Fruit fly (Drosophila melanogaster) whole organism, embryonic: ENCODE data around the gene CG33325.

Experiments
- Asciz ChIP-seq: fragments of 200-800 bp; sonication (Bioruptor generic); optimal IDR thresholded peaks from 2 replicates; lab custom pipeline; 2017; ENCODE audit warnings: missing biosample characterization, mild to moderate bottlenecking, missing genetic modification characterization, missing genetic modification reagents
- Bdp1 ChIP-seq: fragments of 200-800 bp; sonication (Bioruptor generic); optimal IDR thresholded peaks from 3 replicates; lab custom pipeline; 2016; ENCODE audit warnings: missing biosample characterization, missing genetic modification characterization
- CG10267 ChIP-seq: fragments of 200-800 bp; sonication (Bioruptor generic); optimal IDR thresholded peaks from 2 replicates; lab custom pipeline; 2018; ENCODE audit warnings: missing biosample characterization, mild to moderate bottlenecking, missing genetic modification characterization, moderate library complexity
- CG13424 ChIP-seq: fragments of 200-800 bp; sonication (Bioruptor generic); optimal IDR thresholded peaks from 2 replicates; lab custom pipeline; 2019; ENCODE audit warnings: missing biosample characterization, mild to moderate bottlenecking, missing genetic modification characterization, moderate library complexity
- CG16813 ChIP-seq: fragments of 200-800 bp; sonication (Bioruptor generic); IDR thresholded peaks from 3 replicates; pipeline ENCODE4 v1.3.6; 2022; ENCODE audit warnings: missing biosample characterization, missing genetic modification characterization; ENCODE audit not compliant: partially characterized antibody
- CG17385 ChIP-seq: fragments of 200-800 bp; sonication (Bioruptor generic); optimal IDR thresholded peaks from 3 replicates; lab custom pipeline; 2018; ENCODE audit warnings: missing biosample characterization, mild to moderate bottlenecking, missing genetic modification characterization
- CG42726 ChIP-seq: fragments of 200-800 bp; sonication (Bioruptor generic); IDR thresholded peaks from 2 replicates; pipeline ENCODE4 v1.3.6; 2022; ENCODE audit warnings: missing biosample characterization, missing genetic modification characterization; ENCODE audit not compliant: partially characterized antibody
- CG6791 ChIP-seq: fragments of 200-800 bp; sonication (Bioruptor generic); IDR thresholded peaks from 3 replicates; pipeline ENCODE4 v1.3.6; 2022; ENCODE audit warnings: missing biosample characterization, missing genetic modification characterization; ENCODE audit not compliant: partially characterized antibody
- CG8290 ChIP-seq, 3 experiments: fragments of 200-800 bp; sonication (Bioruptor generic); optimal IDR thresholded peaks; 2 replicates each; lab custom pipeline; 2016 to 2019; ENCODE audit warnings: missing biosample characterization in 3 of 3, missing genetic modification characterization in 3 of 3, mild to moderate bottlenecking in 2 of 3, moderate library complexity in 1 of 3
- CG9876 ChIP-seq: fragments of 200-800 bp; sonication (Bioruptor generic); optimal IDR thresholded peaks from 2 replicates; lab custom pipeline; 2016; ENCODE audit warnings: missing biosample characterization, missing genetic modification characterization
- D19A ChIP-seq: fragments of 200-800 bp; optimal IDR thresholded peaks from 3 replicates; lab custom pipeline; 2019; ENCODE audit warnings: missing biosample characterization, mild to moderate bottlenecking, missing genetic modification characterization, moderate library complexity
- Deaf1 ChIP-seq: fragments of 200-800 bp; optimal IDR thresholded peaks from 3 replicates; lab custom pipeline; 2019; ENCODE audit warnings: missing biosample characterization, mild to moderate bottlenecking, missing genetic modification characterization, moderate library complexity
- Dek ChIP-seq: fragments of 200-800 bp; sonication (Bioruptor generic); optimal IDR thresholded peaks from 3 replicates; lab custom pipeline; 2019; ENCODE audit warnings: missing biosample characterization, mild to moderate bottlenecking, missing genetic modification characterization, moderate library complexity
- E2f2 ChIP-seq: fragments of 200-800 bp; sonication (Bioruptor generic); IDR thresholded peaks from 2 replicates; pipeline ENCODE4 v1.3.6; 2022; ENCODE audit warnings: missing biosample characterization, missing genetic modification characterization
- Eip74EF ChIP-seq, 2 experiments: fragments of 200-800 bp in 1 of 2; fragments of >200 bp in 1 of 2; sonication (Bioruptor generic) in 1 of 2; optimal IDR thresholded peaks; 2 replicates each; lab custom pipeline; 2017 to 2019; ENCODE audit warnings: missing biosample characterization in 2 of 2, missing genetic modification characterization in 2 of 2, mild to moderate bottlenecking in 1 of 2, moderate library complexity in 1 of 2
- HLH4C ChIP-seq: fragments of 200-800 bp; sonication (Bioruptor generic); IDR thresholded peaks from 3 replicates; pipeline ENCODE4 v1.3.6; 2022; ENCODE audit warnings: missing biosample characterization, missing genetic modification characterization; ENCODE audit not compliant: partially characterized antibody
- HmgZ ChIP-seq: fragments of 200-800 bp; sonication (Bioruptor generic); optimal IDR thresholded peaks from 2 replicates; lab custom pipeline; 2018; ENCODE audit warnings: missing biosample characterization, mild to moderate bottlenecking, missing genetic modification characterization
- Hr78 ChIP-seq, 2 experiments: fragments of 200-800 bp in 1 of 2; fragments of >200 bp in 1 of 2; sonication (Bioruptor generic) in 1 of 2; optimal IDR thresholded peaks; 2 replicates each; lab custom pipeline; 2017 to 2019; ENCODE audit warnings: missing biosample characterization in 2 of 2, missing genetic modification characterization in 2 of 2, mild to moderate bottlenecking in 1 of 2, moderate library complexity in 1 of 2
- Med ChIP-seq: fragments of 200-800 bp; sonication (Bioruptor generic); peaks from one replicate; lab custom pipeline; 2016; ENCODE audit warnings: missing biosample characterization, missing genetic modification characterization, mild to moderate bottlenecking, inconsistent platforms, moderate library complexity
- Nf-YA ChIP-seq: fragments of 200-800 bp; sonication (Bioruptor generic); IDR thresholded peaks from 2 replicates; pipeline ENCODE4 v1.3.6; 2022; ENCODE audit warnings: missing biosample characterization, missing genetic modification characterization
- Nf-YC ChIP-seq: fragments of 200-800 bp; optimal IDR thresholded peaks from 3 replicates; lab custom pipeline; 2019; ENCODE audit warnings: missing biosample characterization, mild to moderate bottlenecking, missing genetic modification characterization, moderate library complexity
- Pdp1 ChIP-seq, 2 experiments: fragments of 200-800 bp; sonication (Bioruptor generic); optimal IDR thresholded peaks; 3 replicates each; lab custom pipeline; 2016; ENCODE audit warnings: missing biosample characterization in 2 of 2, missing genetic modification characterization in 2 of 2, mild to moderate bottlenecking in 1 of 2, moderate library complexity in 1 of 2
- Six4 ChIP-seq: fragments of 200-800 bp; sonication (Bioruptor generic); optimal IDR thresholded peaks from 2 replicates; lab custom pipeline; 2016; ENCODE audit warnings: missing biosample characterization, missing genetic modification characterization
- Spps ChIP-seq: fragments of 200-800 bp; sonication (Bioruptor generic); optimal IDR thresholded peaks from 2 replicates; lab custom pipeline; 2018; ENCODE audit warnings: missing biosample characterization, mild to moderate bottlenecking, missing genetic modification characterization
- ato ChIP-seq: fragments of 200-800 bp; sonication (Bioruptor generic); IDR thresholded peaks from 2 replicates; pipeline ENCODE4 v1.3.6; 2022; ENCODE audit warnings: missing biosample characterization, missing genetic modification characterization; ENCODE audit not compliant: partially characterized antibody
- bbx ChIP-seq: fragments of 200-800 bp; sonication (Bioruptor generic); IDR thresholded peaks from 2 replicates; pipeline ENCODE4 v1.3.6; 2022; ENCODE audit warnings: missing biosample characterization, missing genetic modification characterization; ENCODE audit not compliant: partially characterized antibody
- chinmo ChIP-seq: fragments of 200-800 bp; sonication (Bioruptor generic); IDR thresholded peaks from 4 replicates; pipeline ENCODE4 v1.3.6; 2022; ENCODE audit warnings: missing biosample characterization, missing genetic modification characterization; ENCODE audit not compliant: partially characterized antibody
- crol ChIP-seq: fragments of 200-800 bp; sonication (Bioruptor generic); IDR thresholded peaks from 2 replicates; pipeline ENCODE4 v1.3.6; 2022; ENCODE audit warnings: missing biosample characterization, missing genetic modification characterization
- dan ChIP-seq: fragments of 200-800 bp; sonication (Bioruptor generic); IDR thresholded peaks from 2 replicates; pipeline ENCODE4 v1.3.6; 2022; ENCODE audit warnings: missing biosample characterization, missing genetic modification characterization
- fd3F ChIP-seq: fragments of 200-800 bp; sonication (Bioruptor generic); optimal IDR thresholded peaks from 2 replicates; lab custom pipeline; 2018; ENCODE audit warnings: missing biosample characterization, mild to moderate bottlenecking, missing genetic modification characterization, moderate library complexity
- ftz-f1 ChIP-seq: fragments of 200-800 bp; sonication (Bioruptor generic); optimal IDR thresholded peaks from 2 replicates; lab custom pipeline; 2016; ENCODE audit warnings: missing biosample characterization, missing genetic modification characterization
- gem ChIP-seq: fragments of 200-800 bp; sonication (Bioruptor generic); optimal IDR thresholded peaks from 2 replicates; lab custom pipeline; 2019; ENCODE audit warnings: missing biosample characterization, mild to moderate bottlenecking, missing genetic modification characterization, moderate library complexity
- gro ChIP-seq: fragments of 200-800 bp; sonication (Bioruptor generic); optimal IDR thresholded peaks from 2 replicates; lab custom pipeline; 2016; ENCODE audit warnings: missing biosample characterization, missing genetic modification characterization
- hb ChIP-seq: fragments of 200-800 bp; sonication (Bioruptor generic); IDR thresholded peaks from 3 replicates; pipeline ENCODE4 v1.3.6; 2022; ENCODE audit warnings: missing biosample characterization, missing genetic modification characterization; ENCODE audit not compliant: partially characterized antibody
- hbn ChIP-seq: fragments of 200-800 bp; sonication (Bioruptor generic); IDR thresholded peaks from 2 replicates; pipeline ENCODE4 v1.3.6; 2022; ENCODE audit warnings: missing biosample characterization, missing genetic modification characterization; ENCODE audit not compliant: partially characterized antibody
- kah ChIP-seq: fragments of 200-800 bp; sonication (Bioruptor generic); optimal IDR thresholded peaks from 2 replicates; lab custom pipeline; 2018; ENCODE audit warnings: missing biosample characterization, mild to moderate bottlenecking, missing genetic modification characterization
- sd ChIP-seq: fragments of 200-800 bp; sonication (Bioruptor generic); optimal IDR thresholded peaks from 3 replicates; lab custom pipeline; 2018; ENCODE audit warnings: missing biosample characterization, mild to moderate bottlenecking, missing genetic modification characterization, moderate library complexity
- stwl ChIP-seq: fragments of 200-800 bp; sonication (Bioruptor generic); optimal IDR thresholded peaks from 3 replicates; lab custom pipeline; 2018; ENCODE audit warnings: missing biosample characterization, mild to moderate bottlenecking, missing genetic modification characterization, moderate library complexity
- unc-4 ChIP-seq: fragments of 200-800 bp; sonication (Bioruptor generic); IDR thresholded peaks from 2 replicates; pipeline ENCODE4 v1.3.6; 2022; ENCODE audit warnings: missing biosample characterization, missing genetic modification characterization; ENCODE audit not compliant: partially characterized antibody
- vvl ChIP-seq: fragments of 200-800 bp; sonication (Bioruptor generic); IDR thresholded peaks from 2 replicates; pipeline ENCODE4 v1.3.6; 2022; ENCODE audit warnings: missing biosample characterization, missing genetic modification characterization
- wdn ChIP-seq: fragments of 200-800 bp; sonication (Bioruptor generic); IDR thresholded peaks from 2 replicates; pipeline ENCODE4 v1.3.6; 2022; ENCODE audit warnings: missing biosample characterization, missing genetic modification characterization
- zen2 ChIP-seq: fragments of 200-800 bp; sonication (Bioruptor generic); IDR thresholded peaks from 3 replicates; pipeline ENCODE4 v1.3.6; 2022; ENCODE audit warnings: missing biosample characterization, missing genetic modification characterization; ENCODE audit not compliant: partially characterized antibody

CG33325 gene

dm6 chr3R:8669029-8669707, 10.7 kb downstream of the CG33325 start (continued):
- TF ChIP-seq Six4 = peak; percentile 96
- TF ChIP-seq CG13424 = peak; percentile 98
- TF ChIP-seq, all 482 proteins: peak for 462

DNA sequence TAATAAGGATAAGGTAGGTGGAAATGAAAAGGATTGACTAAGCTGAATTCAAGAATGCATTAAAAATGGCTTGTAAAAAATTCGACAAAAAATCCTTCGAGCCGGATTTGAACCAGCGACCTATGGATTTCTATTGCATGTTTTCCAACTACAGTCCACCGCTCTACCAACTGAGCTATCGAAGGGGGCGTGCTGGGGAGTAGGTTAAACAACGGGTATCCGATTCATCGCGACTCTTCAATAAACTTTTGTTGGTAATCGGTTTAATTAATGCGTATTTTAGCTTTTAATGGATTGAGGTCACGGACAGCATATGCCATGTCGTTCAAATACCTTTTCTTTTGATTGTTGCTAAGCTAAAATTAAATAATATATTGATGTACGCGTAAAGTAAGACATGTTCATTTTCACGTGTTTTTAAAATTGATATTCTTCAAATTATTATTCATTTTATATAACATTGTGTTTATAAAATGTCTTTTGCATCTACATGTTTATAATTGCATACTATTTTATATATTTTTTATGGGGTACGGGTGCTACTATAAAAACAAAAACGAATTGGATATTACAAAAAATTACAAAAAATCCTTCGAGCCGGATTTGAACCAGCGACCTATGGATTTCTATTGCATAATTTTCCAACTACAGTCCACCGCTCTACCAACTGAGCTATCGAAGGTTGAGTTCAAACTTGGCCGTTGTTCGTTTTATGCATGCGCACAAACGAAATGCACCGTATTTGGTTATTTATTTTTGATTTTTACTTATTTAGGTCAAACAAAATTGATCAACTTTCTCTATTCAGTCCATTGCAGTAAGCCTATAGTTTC, 11.6 kb downstream of the CG33325 start:
- peak; percentile 2 for TF ChIP-seq CG17385 (GFP tag; lab: Kevin White, UChicago)
- no peak for TF ChIP-seq Spps (tag; lab: Kevin White, UChicago)
- TF ChIP-seq crol (GFP tag; lab: Robert Waterston, UW) = peak; percentile 75
- peak; percentile 48 for TF ChIP-seq CG16813 (GFP tag; lab: Robert Waterston, UW)
- TF ChIP-seq Hr78 (GFP tag; optimal IDR thresholded peaks at IDR 0.05; lab: Kevin White, UChicago) = peak in 1 of 2 experiments; percentile 71
- peak; percentile 98 for TF ChIP-seq Bdp1 (GFP tag; lab: Kevin White, UChicago)
- TF ChIP-seq CG9876 (GFP tag; lab: Kevin White, UChicago) = no peak
- peak; percentile 94 for TF ChIP-seq CG42726 (GFP tag; lab: Robert Waterston, UW)
- TF ChIP-seq kah (GFP tag; lab: Kevin White, UChicago) = peak; percentile 10
- TF ChIP-seq sd = peak; percentile 42
- peak; percentile 68 for TF ChIP-seq hb (GFP tag; lab: Robert Waterston, UW)
- TF ChIP-seq Nf-YC (tag; lab: Kevin White, UChicago) = no peak
- no peak for TF ChIP-seq HmgZ (tag; lab: Kevin White, UChicago)
- TF ChIP-seq Deaf1 = no peak
- no peak for TF ChIP-seq fd3F (GFP tag; lab: Kevin White, UChicago)
- TF ChIP-seq Nf-YA (GFP tag; lab: Robert Waterston, UW) = no peak
- TF ChIP-seq stwl (tag; lab: Kevin White, UChicago) = no peak
- TF ChIP-seq chinmo (GFP tag; lab: Robert Waterston, UW) = peak; percentile 52; the same call in 3 of the 4 replicates
- no peak for TF ChIP-seq CG10267 (tag; lab: Kevin White, UChicago)
- peak; percentile 91 for TF ChIP-seq ato
- peak; percentile 44; the same call in 1 of the 2 replicates for TF ChIP-seq unc-4
- TF ChIP-seq Eip74EF (GFP tag; optimal IDR thresholded peaks at IDR 0.05; lab: Kevin White, UChicago) = peak in 1 of 2 experiments; percentile 6
- TF ChIP-seq vvl (GFP tag; lab: Robert Waterston, UW) = peak; percentile 67
- TF ChIP-seq wdn (GFP tag; lab: Robert Waterston, UW) = no peak
- no peak for TF ChIP-seq E2f2 (GFP tag; lab: Robert Waterston, UW)
- no peak for TF ChIP-seq Dek (tag; lab: Kevin White, UChicago)
- TF ChIP-seq Pdp1 (GFP tag; optimal IDR thresholded peaks at IDR 0.05; lab: Kevin White, UChicago) = peak in 1 of 2 experiments; percentile 96
- peak; percentile 17 for TF ChIP-seq gro (GFP tag; lab: Kevin White, UChicago)
- TF ChIP-seq Med (GFP tag; lab: Kevin White, UChicago) = peak; percentile 76
- TF ChIP-seq Asciz = no peak
- TF ChIP-seq dan = no peak
- TF ChIP-seq ftz-f1 (GFP tag; lab: Kevin White, UChicago) = peak; percentile 69
- TF ChIP-seq D19A (tag; lab: Kevin White, UChicago) = peak; percentile 52
- peak; percentile 88 for TF ChIP-seq bbx (GFP tag; lab: Robert Waterston, UW)
- peak; percentile 18; the same call in 2 of the 3 replicates for TF ChIP-seq zen2 (GFP tag; lab: Robert Waterston, UW)
- peak; percentile 37; the same call in 1 of the 2 replicates for TF ChIP-seq hbn
- peak; percentile 10 for TF ChIP-seq gem (tag; lab: Kevin White, UChicago)
- TF ChIP-seq CG6791 = peak; percentile 95
- peak; percentile 53 for TF ChIP-seq HLH4C (GFP tag; lab: Robert Waterston, UW)
- TF ChIP-seq CG8290 (GFP tag; optimal IDR thresholded peaks at IDR 0.05; lab: Kevin White, UChicago) = no peak
- peak in 1 of 2 experiments; percentile 23 for TF ChIP-seq CG8290 (tag; optimal IDR thresholded peaks at IDR 0.05; lab: Kevin White, UChicago)
